Fruit fly (Drosophila melanogaster): ENCODE measurements around the gene CG32276.

The CG32276 gene

DNA sequence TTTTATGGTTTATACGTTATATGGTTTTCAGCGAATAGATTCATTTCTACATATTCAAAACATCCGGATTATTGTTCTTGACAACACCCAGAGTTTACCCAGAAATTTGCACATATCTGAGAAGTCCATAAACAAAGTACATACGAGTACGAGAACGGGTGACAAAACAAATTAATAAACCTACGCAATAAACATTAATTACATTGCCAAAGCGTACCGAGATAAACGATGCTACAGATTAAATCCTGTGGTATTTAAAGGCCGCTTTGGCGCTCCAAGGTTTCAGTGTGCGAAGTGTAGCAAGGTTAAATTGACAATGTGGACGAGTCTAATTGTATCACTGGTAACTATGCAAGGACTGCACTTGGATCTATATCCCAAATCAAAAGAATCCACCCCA is 11.6 kb downstream of the CG32276 start, which contains the start of gene CG14957:
Gene CG14957 (plus strand): TSS at position 301 of the 400 bp plus-strand sequence.
- no peak for TF ChIP-seq dmrt93B (GFP tag; optimal IDR thresholded peaks at IDR 0.05)
- no peak for TF ChIP-seq Rel (GFP tag; optimal IDR thresholded peaks at IDR 0.05)
- no peak for TF ChIP-seq Rel (tag; optimal IDR thresholded peaks at IDR 0.05)
- TF ChIP-seq Hr83 (GFP tag; optimal IDR thresholded peaks at IDR 0.05; ENCODE audit: poor library complexity, severe bottlenecking), result peak; percentile 18
- TF ChIP-seq Sp1 (GFP tag; optimal IDR thresholded peaks at IDR 0.05), result peak; percentile 31
- TF ChIP-seq sv (GFP tag; optimal IDR thresholded peaks at IDR 0.05), result no peak
- TF ChIP-seq CG32264 (GFP tag; optimal IDR thresholded peaks at IDR 0.05), result no peak
- peak; percentile 18 for TF ChIP-seq Hnf4 (GFP tag; optimal IDR thresholded peaks at IDR 0.05)
- TF ChIP-seq Myc (optimal IDR thresholded peaks at IDR 0.05), result no peak
- no peak for TF ChIP-seq lola (GFP tag; optimal IDR thresholded peaks at IDR 0.05)
- no peak for TF ChIP-seq Vsx2 (GFP tag; optimal IDR thresholded peaks at IDR 0.05; ENCODE audit: partially characterized antibody)

DNA sequence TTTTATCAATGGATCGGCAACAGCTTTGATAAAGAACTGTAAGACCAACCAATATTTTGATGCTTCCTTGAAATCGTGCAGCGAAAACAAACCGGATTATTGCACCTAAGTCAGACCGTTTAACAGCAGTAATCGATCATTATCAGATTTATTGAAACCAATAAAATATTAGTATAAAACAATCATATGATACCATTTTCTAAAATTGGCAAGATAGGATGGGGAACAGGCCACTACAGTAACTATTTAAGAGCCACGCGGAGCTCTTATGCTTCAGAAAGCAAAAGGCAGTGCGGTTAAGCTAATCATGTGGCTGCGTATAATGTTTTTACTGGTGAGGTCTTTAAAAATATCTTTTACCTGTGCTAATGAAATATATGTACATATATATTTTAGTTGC is 12.5 kb downstream of the CG32276 start, which contains the start of gene CG32284:
Gene CG32284 (plus strand): TSS at position 301 of the 400 bp plus-strand sequence.
- TF ChIP-seq foxo (GFP tag; optimal IDR thresholded peaks at IDR 0.05) (no peak), h (GFP tag; optimal IDR thresholded peaks at IDR 0.05) (no peak), Myc (optimal IDR thresholded peaks at IDR 0.05) (no peak), Rel (GFP tag; optimal IDR thresholded peaks at IDR 0.05) (no peak), Rel (tag; optimal IDR thresholded peaks at IDR 0.05) (no peak), N (GFP tag; optimal IDR thresholded peaks at IDR 0.05) (no peak), CG9705 (GFP tag; optimal IDR thresholded peaks at IDR 0.05) (no peak), dl (GFP tag; optimal IDR thresholded peaks at IDR 0.05; ENCODE audit: insufficient read depth in 1 of 2, partially characterized antibody in 2 of 2) (no peak), Hr83 (GFP tag; optimal IDR thresholded peaks at IDR 0.05; ENCODE audit: poor library complexity, severe bottlenecking) (no peak)

DNA sequence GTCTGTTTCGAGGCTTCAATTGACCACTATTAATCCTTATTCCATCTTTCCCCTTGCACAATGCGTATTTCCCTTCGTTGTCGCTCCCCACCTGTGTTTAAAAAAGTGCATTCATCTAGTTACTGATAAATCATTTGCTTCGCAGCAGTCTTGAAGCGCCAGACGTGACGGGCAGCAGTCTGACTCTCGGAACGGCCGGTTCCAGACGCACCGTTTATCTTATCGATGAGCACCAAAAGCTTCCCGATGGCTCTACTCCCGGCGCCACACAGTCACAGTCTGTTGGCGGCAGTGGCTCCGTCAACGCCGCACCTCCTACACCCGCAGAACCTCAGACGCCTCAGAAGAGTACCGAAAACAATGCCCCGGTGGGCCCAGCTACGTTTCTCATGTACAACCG is 14.7 kb downstream of the CG32276 start, which contains the start of gene CG42494:
Gene CG42494 (plus strand): TSS at position 301 of the 400 bp plus-strand sequence.
- TF ChIP-seq rgr (GFP tag; optimal IDR thresholded peaks at IDR 0.05) (no peak), GATAd (GFP tag; optimal IDR thresholded peaks at IDR 0.05) (no peak), OdsH (GFP tag; optimal IDR thresholded peaks at IDR 0.05) (no peak), Dif (GFP tag; optimal IDR thresholded peaks at IDR 0.05; ENCODE audit: partially characterized antibody) (no peak), CG32264 (GFP tag; optimal IDR thresholded peaks at IDR 0.05) (no peak), N (GFP tag; optimal IDR thresholded peaks at IDR 0.05) (no peak), sv (GFP tag; optimal IDR thresholded peaks at IDR 0.05) (no peak), sage (GFP tag; optimal IDR thresholded peaks at IDR 0.05) (no peak), pan (optimal IDR thresholded peaks at IDR 0.05) (no peak), CG9705 (GFP tag; optimal IDR thresholded peaks at IDR 0.05) (no peak), lola (GFP tag; optimal IDR thresholded peaks at IDR 0.05) (no peak)

DNA sequence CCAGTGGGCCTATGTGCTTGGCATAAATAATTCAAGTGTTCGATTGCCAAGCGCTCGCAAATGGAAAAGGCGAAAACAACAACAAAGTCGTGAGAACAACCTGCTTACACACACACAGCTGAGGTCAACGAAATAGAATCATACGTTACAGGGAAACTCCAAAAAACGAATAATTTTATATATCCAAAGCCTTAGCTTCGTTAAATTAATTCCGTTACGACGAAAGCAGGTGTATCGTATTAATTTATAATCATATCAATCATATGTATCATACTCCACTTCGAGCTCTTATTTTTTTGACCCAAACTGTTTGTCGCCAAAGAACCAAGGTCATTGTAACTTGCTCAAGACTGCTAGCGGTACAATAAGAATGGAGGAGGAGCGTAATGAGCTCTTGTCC is 19.4 kb downstream of the CG32276 start:
- TF ChIP-seq psq (GFP tag; optimal IDR thresholded peaks at IDR 0.05) (peak; percentile 75), foxo (GFP tag; optimal IDR thresholded peaks at IDR 0.05) (peak; percentile 73 to 91), tai (GFP tag; optimal IDR thresholded peaks at IDR 0.05) (no peak), Myc (optimal IDR thresholded peaks at IDR 0.05) (no peak), lola (GFP tag; optimal IDR thresholded peaks at IDR 0.05) (no peak), N (GFP tag; optimal IDR thresholded peaks at IDR 0.05) (no peak), CG32264 (GFP tag; optimal IDR thresholded peaks at IDR 0.05) (peak; percentile 89), br (GFP tag; optimal IDR thresholded peaks at IDR 0.05) (peak; percentile 90), Rel (GFP tag; optimal IDR thresholded peaks at IDR 0.05) (peak; percentile 64), Rel (tag; optimal IDR thresholded peaks at IDR 0.05) (no peak), Dif (GFP tag; optimal IDR thresholded peaks at IDR 0.05; ENCODE audit: partially characterized antibody) (no peak), dsf (GFP tag; optimal IDR thresholded peaks at IDR 0.05; ENCODE audit: borderline replicate concordance) (no peak), Sp1 (GFP tag; optimal IDR thresholded peaks at IDR 0.05) (peak; percentile 83), dl (GFP tag; optimal IDR thresholded peaks at IDR 0.05; ENCODE audit: insufficient read depth in 1 of 2, partially characterized antibody in 2 of 2) (no peak), Abd-B (GFP tag; optimal IDR thresholded peaks at IDR 0.05) (no peak), h (GFP tag; optimal IDR thresholded peaks at IDR 0.05) (peak; percentile 94), sage (GFP tag; optimal IDR thresholded peaks at IDR 0.05) (no peak), rgr (GFP tag; optimal IDR thresholded peaks at IDR 0.05) (peak; percentile 89), usp (GFP tag; optimal IDR thresholded peaks at IDR 0.05) (no peak), ey (GFP tag; optimal IDR thresholded peaks at IDR 0.05) (peak; percentile 84), GATAd (GFP tag; optimal IDR thresholded peaks at IDR 0.05) (no peak), fru (GFP tag; optimal IDR thresholded peaks at IDR 0.05) (peak; percentile 93), Hr83 (GFP tag; optimal IDR thresholded peaks at IDR 0.05; ENCODE audit: poor library complexity, severe bottlenecking) (peak; percentile 10), sv (GFP tag; optimal IDR thresholded peaks at IDR 0.05) (peak; percentile 83), dmrt93B (GFP tag; optimal IDR thresholded peaks at IDR 0.05) (peak; percentile 73), Dfd (GFP tag; optimal IDR thresholded peaks at IDR 0.05) (no peak), HLH106 (tag; optimal IDR thresholded peaks at IDR 0.05) (peak; percentile 85), Jra (GFP tag; optimal IDR thresholded peaks at IDR 0.05) (no peak), OdsH (GFP tag; optimal IDR thresholded peaks at IDR 0.05) (peak; percentile 87), woc (GFP tag; optimal IDR thresholded peaks at IDR 0.05) (peak; percentile 83), pan (optimal IDR thresholded peaks at IDR 0.05) (no peak), CrebA (GFP tag; optimal IDR thresholded peaks at IDR 0.05; ENCODE audit: borderline replicate concordance) (no peak), brk (GFP tag; optimal IDR thresholded peaks at IDR 0.05) (no peak), Mio (GFP tag; optimal IDR thresholded peaks at IDR 0.05) (no peak), Hr78 (GFP tag; optimal IDR thresholded peaks at IDR 0.05) (no peak), CG9705 (GFP tag; optimal IDR thresholded peaks at IDR 0.05) (peak; percentile 48), Hnf4 (GFP tag; optimal IDR thresholded peaks at IDR 0.05) (no peak), jim (GFP tag; optimal IDR thresholded peaks at IDR 0.05) (no peak), Vsx2 (GFP tag; optimal IDR thresholded peaks at IDR 0.05; ENCODE audit: partially characterized antibody) (no peak)
